Worm (Caenorhabditis elegans): ENCODE results near the gene tpk-1.

tpk-1 gene

DNA sequence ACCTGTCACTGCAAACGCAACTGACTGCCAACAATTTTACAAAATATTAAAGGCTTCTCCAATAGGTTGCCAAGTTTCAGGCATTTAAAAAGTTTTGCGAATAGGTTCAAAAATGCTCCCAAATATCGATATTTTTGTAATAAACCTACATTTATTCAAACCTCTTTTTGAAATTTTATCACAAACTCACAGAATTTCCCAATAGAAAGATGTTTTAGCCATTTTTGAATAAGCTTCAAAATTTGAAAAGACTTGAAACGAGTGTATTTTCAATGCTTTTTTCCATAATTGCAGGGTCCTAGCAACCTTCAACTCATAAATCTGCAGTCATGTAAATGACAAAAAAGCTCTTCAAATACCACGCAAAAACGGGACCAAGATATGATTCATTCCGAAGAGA is 29.6 kb upstream of the tpk-1 start:
- TF ChIP-seq nhr-2 (tag; optimal IDR thresholded peaks at IDR 0.05) (no peak), elt-3 (tag; optimal IDR thresholded peaks at IDR 0.05) (no peak), snpc-4 (tag; optimal IDR thresholded peaks at IDR 0.05) (no peak), blmp-1 (tag; optimal IDR thresholded peaks at IDR 0.05) (no peak), sem-2 (GFP tag; optimal IDR thresholded peaks at IDR 0.05) (no peak), pha-4 (tag; optimal IDR thresholded peaks at IDR 0.05) (no peak), unc-62 (GFP tag; optimal IDR thresholded peaks at IDR 0.05) (no peak), elt-1 (tag; optimal IDR thresholded peaks at IDR 0.05; ENCODE audit: borderline replicate concordance, insufficient read depth) (no peak), ceh-39 (tag; optimal IDR thresholded peaks at IDR 0.05) (no peak), zip-8 (tag; optimal IDR thresholded peaks at IDR 0.05) (no peak), nhr-12 (tag; optimal IDR thresholded peaks at IDR 0.05) (no peak)

DNA sequence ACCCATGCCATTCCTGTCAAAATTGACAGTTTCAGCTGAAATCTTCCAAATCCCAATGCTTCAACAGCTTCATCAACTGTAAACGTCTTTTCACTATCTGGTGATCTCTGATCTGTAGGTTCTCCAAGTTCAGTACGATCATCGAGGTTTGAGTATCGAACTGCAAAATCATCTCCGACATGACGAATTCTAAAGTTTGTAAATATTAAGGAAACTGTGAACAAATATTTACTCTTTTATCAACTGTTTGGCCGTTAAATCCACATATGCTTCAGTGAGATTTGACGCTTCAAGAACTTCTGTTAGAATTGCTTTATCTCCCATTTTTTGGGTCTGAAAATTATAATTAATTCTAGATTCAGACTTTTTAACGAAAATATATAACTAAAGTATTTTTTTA is 26.8 kb upstream of the tpk-1 start, which contains the start of gene svop-1:
Gene svop-1, minus strand, starts transcription at position 339 of the 400 bp plus-strand sequence.
- TF ChIP-seq bed-3 (GFP tag; optimal IDR thresholded peaks at IDR 0.05) (no peak), nhr-237 (tag; optimal IDR thresholded peaks at IDR 0.05) (no peak)

DNA sequence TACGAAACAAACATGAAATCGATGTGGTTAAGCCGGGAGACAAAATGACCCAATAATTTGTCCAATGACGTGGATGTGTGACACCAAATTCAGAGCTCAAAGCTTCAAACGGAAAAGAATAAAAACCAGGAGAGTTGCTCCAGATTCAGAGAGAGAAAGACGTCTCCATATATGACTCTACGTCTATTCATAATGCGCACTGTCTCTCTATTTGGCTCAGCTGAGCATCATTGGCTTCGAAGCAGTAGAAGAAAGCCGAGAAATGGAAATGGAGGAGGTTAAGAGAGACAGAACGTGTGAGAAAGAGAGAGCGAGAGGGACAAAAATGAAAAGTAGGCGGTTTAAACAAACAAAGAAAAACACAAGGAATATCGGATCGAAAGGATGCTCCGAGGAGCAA is 25.6 kb upstream of the tpk-1 start:
- TF ChIP-seq zip-8 (tag; optimal IDR thresholded peaks at IDR 0.05) (no peak), nhr-12 (tag; optimal IDR thresholded peaks at IDR 0.05) (no peak), blmp-1 (tag; optimal IDR thresholded peaks at IDR 0.05) (no peak), sptf-1 (tag; optimal IDR thresholded peaks at IDR 0.05) (peak; percentile 10), ztf-11 (tag; optimal IDR thresholded peaks at IDR 0.05) (no peak), ces-1 (GFP tag; optimal IDR thresholded peaks at IDR 0.05) (peak; percentile 45), elt-1 (tag; optimal IDR thresholded peaks at IDR 0.05; ENCODE audit: borderline replicate concordance, insufficient read depth) (no peak)

DNA sequence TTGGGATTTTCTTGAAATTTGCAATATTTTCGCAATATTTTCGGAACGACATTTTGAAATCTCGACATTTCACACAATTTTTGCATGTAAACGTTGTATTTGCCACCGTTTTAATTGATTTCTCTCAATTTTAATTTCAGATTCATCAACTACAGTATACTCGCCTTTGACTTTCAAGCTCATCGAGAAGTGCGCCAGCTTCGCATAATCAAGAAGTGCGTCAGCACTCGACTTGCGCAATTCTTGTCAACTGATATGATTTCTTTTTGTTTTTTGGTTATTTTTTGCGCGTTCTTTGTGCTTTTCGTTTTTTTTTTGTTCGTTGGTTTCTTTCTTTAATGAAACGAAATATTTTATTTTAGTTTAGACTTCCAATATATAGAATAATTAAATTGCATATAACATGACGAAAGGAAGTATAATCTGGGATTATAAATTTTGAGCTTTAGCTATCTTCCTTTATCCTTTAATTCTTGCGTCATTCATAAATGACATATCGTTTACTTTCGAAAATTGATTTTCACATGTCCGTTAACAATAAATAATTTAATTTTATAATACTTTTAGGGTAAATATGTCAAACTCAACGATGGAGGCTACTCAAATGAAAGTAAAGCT is 24.7 kb upstream of the tpk-1 start, which contains the start of gene famh-136:
Gene famh-136, plus strand, starts transcription at position 568 of the 618 bp plus-strand sequence.
- TF ChIP-seq ztf-11 (tag; optimal IDR thresholded peaks at IDR 0.05) (no peak), M03D4.4 (tag; optimal IDR thresholded peaks at IDR 0.05) (peak; percentile 61), ham-2 (GFP tag; optimal IDR thresholded peaks at IDR 0.05) (no peak), elt-1 (tag; optimal IDR thresholded peaks at IDR 0.05; ENCODE audit: borderline replicate concordance, insufficient read depth) (no peak), cnd-1 (tag; optimal IDR thresholded peaks at IDR 0.05) (peak; percentile 11), lin-32 (GFP tag; optimal IDR thresholded peaks at IDR 0.05) (no peak), zip-8 (tag; optimal IDR thresholded peaks at IDR 0.05) (no peak), ceh-83 (GFP tag; optimal IDR thresholded peaks at IDR 0.05) (no peak), snpc-4 (tag; optimal IDR thresholded peaks at IDR 0.05) (no peak), flh-1 (GFP tag; optimal IDR thresholded peaks at IDR 0.05) (no peak), unc-62 (GFP tag; optimal IDR thresholded peaks at IDR 0.05) (no peak), ceh-39 (tag; optimal IDR thresholded peaks at IDR 0.05) (no peak), nhr-237 (tag; optimal IDR thresholded peaks at IDR 0.05) (peak; percentile 44), unc-120 (tag; optimal IDR thresholded peaks at IDR 0.05; ENCODE audit: poor library complexity, severe bottlenecking) (no peak), elt-3 (tag; optimal IDR thresholded peaks at IDR 0.05) (no peak), bed-3 (GFP tag; optimal IDR thresholded peaks at IDR 0.05) (no peak), drap-1 (GFP tag; optimal IDR thresholded peaks at IDR 0.05) (no peak), mls-2 (tag; optimal IDR thresholded peaks at IDR 0.05) (peak; percentile 30), hlh-1 (tag; optimal IDR thresholded peaks at IDR 0.05) (no peak), lin-13 (tag; optimal IDR thresholded peaks at IDR 0.05) (peak; percentile 81), mab-5 (tag; optimal IDR thresholded peaks at IDR 0.05) (no peak), unc-39 (tag; optimal IDR thresholded peaks at IDR 0.05) (no peak), ces-1 (GFP tag; optimal IDR thresholded peaks at IDR 0.05) (peak; percentile 58), ceh-43 (GFP tag; optimal IDR thresholded peaks at IDR 0.05) (peak; percentile 33), tbx-8 (GFP tag; optimal IDR thresholded peaks at IDR 0.05) (no peak), lsy-2 (tag; optimal IDR thresholded peaks at IDR 0.05) (peak; percentile 80), mep-1 (tag; optimal IDR thresholded peaks at IDR 0.05) (peak; percentile 89), nhr-76 (tag; optimal IDR thresholded peaks at IDR 0.05) (no peak), sptf-1 (tag; optimal IDR thresholded peaks at IDR 0.05) (peak; percentile 78)

Data from whole organism, mixed stage, embryonic.